Worm (Caenorhabditis elegans): ENCODE data around the gene F57C2.4.

ce11 chrII:14494014-14494413 lies 31.1 kb upstream of the F57C2.4 start:
- TF ChIP-seq tra-1 (GFP tag; IDR thresholded peaks at IDR 0.05): no peak
- no peak for TF ChIP-seq lin-13 (GFP tag; optimal IDR thresholded peaks at IDR 0.05)
- no peak for TF ChIP-seq ztf-11 (tag; optimal IDR thresholded peaks at IDR 0.05)
- TF ChIP-seq mdt-29 (GFP tag; IDR thresholded peaks at IDR 0.05): no peak
- TF ChIP-seq nhr-6 (tag; optimal IDR thresholded peaks at IDR 0.05): no peak
- TF ChIP-seq mdl-1 (tag; optimal IDR thresholded peaks at IDR 0.05): no peak
- no peak for TF ChIP-seq nhr-48 (tag; optimal IDR thresholded peaks at IDR 0.05)
- no peak for TF ChIP-seq madf-5 (GFP tag; IDR thresholded peaks at IDR 0.05)
- no peak for TF ChIP-seq ZK337.2 (GFP tag; IDR thresholded peaks at IDR 0.05)
- no peak for TF ChIP-seq nhr-25 (tag; optimal IDR thresholded peaks at IDR 0.05; ENCODE audit: borderline replicate concordance, insufficient read depth)
- no peak for TF ChIP-seq unc-62 (GFP tag; optimal IDR thresholded peaks at IDR 0.05 in 1 of 2)
- no peak for TF ChIP-seq unc-62 (tag; optimal IDR thresholded peaks at IDR 0.05)
- TF ChIP-seq unc-39 (tag; optimal IDR thresholded peaks at IDR 0.05): no peak
